Fruit fly (Drosophila melanogaster) whole organism, embryonic: ENCODE measurements around the gene Atat.
A peak's percentile ranks its signal among the peaks of the same experiment; 100 is the strongest.

Experiments
- Abd-B ChIP-seq: fragments of 200-800 bp; sonication (Bioruptor generic); optimal IDR thresholded peaks from 2 replicates; lab custom pipeline; 2018; ENCODE audit warnings: missing biosample characterization, mild to moderate bottlenecking, missing genetic modification characterization, moderate library complexity
- Atf-2 ChIP-seq: fragments of 200-800 bp; sonication (Bioruptor generic); optimal IDR thresholded peaks from 2 replicates; lab custom pipeline; 2016; ENCODE audit warnings: missing biosample characterization, missing genetic modification characterization
- Bgb ChIP-seq: fragments of 200-800 bp; sonication (Bioruptor generic); IDR thresholded peaks from 2 replicates; pipeline ENCODE4 v1.3.6; 2022; ENCODE audit warnings: missing biosample characterization, missing genetic modification characterization; ENCODE audit not compliant: partially characterized antibody
- CG10209 ChIP-seq: fragments of 200-800 bp; sonication (Bioruptor generic); optimal IDR thresholded peaks from 3 replicates; lab custom pipeline; 2017; ENCODE audit warnings: missing biosample characterization, mild to moderate bottlenecking, missing genetic modification characterization, missing genetic modification reagents
- CG10267 ChIP-seq: fragments of 200-800 bp; sonication (Bioruptor generic); optimal IDR thresholded peaks from 2 replicates; lab custom pipeline; 2018; ENCODE audit warnings: missing biosample characterization, mild to moderate bottlenecking, missing genetic modification characterization, moderate library complexity
- CG10959 ChIP-seq: fragments of 200-800 bp; sonication (Bioruptor generic); IDR thresholded peaks from 2 replicates; pipeline ENCODE4 v1.3.6; 2022; ENCODE audit warnings: missing biosample characterization, missing genetic modification characterization
- CG11247 ChIP-seq: fragments of 200-800 bp; sonication (Bioruptor generic); IDR thresholded peaks from 2 replicates; pipeline ENCODE4 v1.3.6; 2022; ENCODE audit warnings: missing biosample characterization, missing genetic modification characterization
- CG12155 ChIP-seq: fragments of 200-800 bp; sonication (Bioruptor generic); optimal IDR thresholded peaks from 3 replicates; lab custom pipeline; 2016; ENCODE audit warnings: missing biosample characterization, missing genetic modification characterization
- CG13894 ChIP-seq: fragments of 200-800 bp; sonication (Bioruptor generic); optimal IDR thresholded peaks from 3 replicates; lab custom pipeline; 2018; ENCODE audit warnings: missing biosample characterization, mild to moderate bottlenecking, missing genetic modification characterization, moderate library complexity
- CG1602 ChIP-seq: fragments of 200-800 bp; sonication (Bioruptor generic); optimal IDR thresholded peaks from 3 replicates; lab custom pipeline; 2016; ENCODE audit warnings: missing biosample characterization, missing genetic modification characterization
- CG1603 ChIP-seq: fragments of 200-800 bp; sonication (Bioruptor generic); optimal IDR thresholded peaks from 2 replicates; lab custom pipeline; 2019; ENCODE audit warnings: missing biosample characterization, mild to moderate bottlenecking, missing genetic modification characterization, moderate library complexity
- CG1792 ChIP-seq: fragments of 200-800 bp; sonication (Bioruptor generic); optimal IDR thresholded peaks from 2 replicates; lab custom pipeline; 2016; ENCODE audit warnings: missing biosample characterization, missing genetic modification characterization
- CG1832 ChIP-seq: fragments of 200-800 bp; sonication (Bioruptor generic); optimal IDR thresholded peaks from 2 replicates; lab custom pipeline; 2017; ENCODE audit warnings: missing biosample characterization, mild to moderate bottlenecking, missing genetic modification characterization, inconsistent platforms
- CG2120 ChIP-seq: fragments of 200-800 bp; sonication (Bioruptor generic); optimal IDR thresholded peaks from 3 replicates; lab custom pipeline; 2016; ENCODE audit warnings: missing biosample characterization, missing genetic modification characterization
- CG42726 ChIP-seq: fragments of 200-800 bp; sonication (Bioruptor generic); IDR thresholded peaks from 2 replicates; pipeline ENCODE4 v1.3.6; 2022; ENCODE audit warnings: missing biosample characterization, missing genetic modification characterization; ENCODE audit not compliant: partially characterized antibody
- CG4282 ChIP-seq: fragments of 200-800 bp; sonication (Bioruptor generic); optimal IDR thresholded peaks from 2 replicates; lab custom pipeline; 2016; ENCODE audit warnings: missing biosample characterization, missing genetic modification characterization
- CG9817 ChIP-seq: fragments of 200-800 bp; sonication (Bioruptor generic); optimal IDR thresholded peaks from 2 replicates; lab custom pipeline; 2018; ENCODE audit warnings: missing biosample characterization, mild to moderate bottlenecking, missing genetic modification characterization, moderate library complexity
- D19B ChIP-seq: fragments of 200-800 bp; sonication (Bioruptor generic); optimal IDR thresholded peaks from 2 replicates; lab custom pipeline; 2017; ENCODE audit warnings: missing biosample characterization, mild to moderate bottlenecking, missing genetic modification characterization
- Dad ChIP-seq: fragments of 200-800 bp; sonication (Bioruptor generic); optimal IDR thresholded peaks from 3 replicates; lab custom pipeline; 2016; ENCODE audit warnings: missing biosample characterization, missing genetic modification characterization
- Deaf1 ChIP-seq: fragments of 200-800 bp; optimal IDR thresholded peaks from 3 replicates; lab custom pipeline; 2019; ENCODE audit warnings: missing biosample characterization, mild to moderate bottlenecking, missing genetic modification characterization, moderate library complexity
- Dek ChIP-seq: fragments of 200-800 bp; sonication (Bioruptor generic); optimal IDR thresholded peaks from 3 replicates; lab custom pipeline; 2019; ENCODE audit warnings: missing biosample characterization, mild to moderate bottlenecking, missing genetic modification characterization, moderate library complexity
- Dfd ChIP-seq, 2 experiments: fragments of >200 bp; optimal IDR thresholded peaks; 2 replicates each; lab custom pipeline; 2017; ENCODE audit warnings: missing biosample characterization in 2 of 2, missing genetic modification characterization in 2 of 2
- H2.0 ChIP-seq: fragments of 200-800 bp; sonication (Bioruptor generic); IDR thresholded peaks from 2 replicates; pipeline ENCODE4 v1.3.6; 2022; ENCODE audit warnings: missing biosample characterization, missing genetic modification characterization
- HHEX ChIP-seq: fragments of 200-800 bp; sonication (Bioruptor generic); optimal IDR thresholded peaks from 3 replicates; lab custom pipeline; 2017; ENCODE audit warnings: missing biosample characterization, mild to moderate bottlenecking, missing genetic modification characterization, missing genetic modification reagents
- HLH4C ChIP-seq: fragments of 200-800 bp; sonication (Bioruptor generic); IDR thresholded peaks from 3 replicates; pipeline ENCODE4 v1.3.6; 2022; ENCODE audit warnings: missing biosample characterization, missing genetic modification characterization; ENCODE audit not compliant: partially characterized antibody
- HLH54F ChIP-seq: fragments of 200-800 bp; sonication (Bioruptor generic); optimal IDR thresholded peaks from 3 replicates; lab custom pipeline; 2016; ENCODE audit warnings: missing biosample characterization, missing genetic modification characterization
- HLHmδ ChIP-seq: fragments of 200-800 bp; sonication (Bioruptor generic); optimal IDR thresholded peaks from 2 replicates; lab custom pipeline; 2018; ENCODE audit warnings: missing biosample characterization, mild to moderate bottlenecking, missing genetic modification characterization, moderate library complexity
- Kr ChIP-seq: fragments of 200-800 bp; sonication (Bioruptor generic); optimal IDR thresholded peaks from 2 replicates; lab custom pipeline; 2017; ENCODE audit warnings: missing biosample characterization, mild to moderate bottlenecking, missing genetic modification characterization
- Med ChIP-seq: fragments of 200-800 bp; sonication (Bioruptor generic); peaks from one replicate; lab custom pipeline; 2016; ENCODE audit warnings: missing biosample characterization, missing genetic modification characterization, mild to moderate bottlenecking, inconsistent platforms, moderate library complexity
- Neu2 ChIP-seq: fragments of 200-800 bp; sonication (Bioruptor generic); optimal IDR thresholded peaks from 3 replicates; lab custom pipeline; 2016; ENCODE audit warnings: missing biosample characterization, missing genetic modification characterization, borderline replicate concordance
- Nf-YC ChIP-seq: fragments of 200-800 bp; optimal IDR thresholded peaks from 3 replicates; lab custom pipeline; 2019; ENCODE audit warnings: missing biosample characterization, mild to moderate bottlenecking, missing genetic modification characterization, moderate library complexity
- Opbp ChIP-seq: fragments of 200-800 bp; sonication (Bioruptor generic); IDR thresholded peaks from 3 replicates; pipeline ENCODE4 v1.3.6; 2022; ENCODE audit warnings: missing biosample characterization, missing genetic modification characterization; ENCODE audit not compliant: partially characterized antibody
- amos ChIP-seq: fragments of 200-800 bp; sonication (Bioruptor generic); IDR thresholded peaks from 2 replicates; pipeline ENCODE4 v1.3.6; 2022; ENCODE audit warnings: missing biosample characterization, missing genetic modification characterization; ENCODE audit not compliant: partially characterized antibody
- az2 ChIP-seq: fragments of 200-800 bp; sonication (Bioruptor generic); optimal IDR thresholded peaks from 3 replicates; lab custom pipeline; 2016; ENCODE audit warnings: missing biosample characterization, missing genetic modification characterization
- bab2 ChIP-seq: fragments of 200-800 bp; sonication (Bioruptor generic); optimal IDR thresholded peaks from 2 replicates; lab custom pipeline; 2016; ENCODE audit warnings: missing biosample characterization, missing genetic modification characterization
- chn ChIP-seq: fragments of 200-800 bp; sonication (Bioruptor generic); optimal IDR thresholded peaks from 2 replicates; lab custom pipeline; 2016; ENCODE audit warnings: missing biosample characterization, missing genetic modification characterization
- corto ChIP-seq: fragments of 200-800 bp; sonication (Bioruptor generic); optimal IDR thresholded peaks from 2 replicates; lab custom pipeline; 2016; ENCODE audit warnings: missing biosample characterization, mild to moderate bottlenecking, missing genetic modification characterization, moderate library complexity
- emc ChIP-seq: fragments of 200-800 bp; sonication (Bioruptor generic); optimal IDR thresholded peaks from 2 replicates; lab custom pipeline; 2016; ENCODE audit warnings: missing biosample characterization, missing genetic modification characterization
- esg ChIP-seq: fragments of 200-800 bp; sonication (Bioruptor generic); conservative IDR thresholded peaks from 2 replicates; pipeline ENCODE4 v1.3.6; 2022; ENCODE audit warnings: missing biosample characterization, missing genetic modification characterization
- ewg ChIP-seq: fragments of 200-800 bp; sonication (Bioruptor generic); optimal IDR thresholded peaks from 3 replicates; lab custom pipeline; 2017; ENCODE audit warnings: mild to moderate bottlenecking, missing biosample characterization, missing genetic modification reagents, missing genetic modification characterization
- gce ChIP-seq: fragments of 200-800 bp; sonication (Bioruptor generic); IDR thresholded peaks from 3 replicates; pipeline ENCODE4 v1.3.6; 2022; ENCODE audit warnings: missing biosample characterization, missing genetic modification characterization
- hbn ChIP-seq: fragments of 200-800 bp; sonication (Bioruptor generic); IDR thresholded peaks from 2 replicates; pipeline ENCODE4 v1.3.6; 2022; ENCODE audit warnings: missing biosample characterization, missing genetic modification characterization; ENCODE audit not compliant: partially characterized antibody
- luna ChIP-seq: fragments of 200-800 bp; sonication (Bioruptor generic); optimal IDR thresholded peaks from 2 replicates; lab custom pipeline; 2016; ENCODE audit warnings: missing biosample characterization, missing genetic modification characterization
- maf-S ChIP-seq: fragments of 200-800 bp; sonication (Bioruptor generic); optimal IDR thresholded peaks from 2 replicates; lab custom pipeline; 2016; ENCODE audit warnings: missing biosample characterization, missing genetic modification characterization
- mirr ChIP-seq: fragments of 200-800 bp; sonication (Bioruptor generic); optimal IDR thresholded peaks from 3 replicates; lab custom pipeline; 2018; ENCODE audit warnings: missing biosample characterization, mild to moderate bottlenecking, missing genetic modification characterization
- onecut ChIP-seq: fragments of 200-800 bp; sonication (Bioruptor generic); IDR thresholded peaks from 2 replicates; pipeline ENCODE4 v1.3.6; 2022; ENCODE audit warnings: missing biosample characterization, missing genetic modification characterization
- otp ChIP-seq: fragments of 200-800 bp; sonication (Bioruptor generic); IDR thresholded peaks from 3 replicates; pipeline ENCODE4, ENCODE4 v1.3.6; 2022; ENCODE audit warnings: missing biosample characterization, missing genetic modification characterization
- sd ChIP-seq: fragments of 200-800 bp; sonication (Bioruptor generic); optimal IDR thresholded peaks from 3 replicates; lab custom pipeline; 2018; ENCODE audit warnings: missing biosample characterization, mild to moderate bottlenecking, missing genetic modification characterization, moderate library complexity
- sens ChIP-seq: fragments of 200-800 bp; sonication (Bioruptor generic); peaks from one replicate; lab custom pipeline; 2016; ENCODE audit warnings: missing biosample characterization, missing genetic modification characterization
- tgo ChIP-seq: fragments of 200-800 bp; sonication (Bioruptor generic); IDR thresholded peaks from 3 replicates; pipeline ENCODE4 v1.3.6; 2022; ENCODE audit warnings: missing biosample characterization, missing genetic modification characterization

Atat gene

DNA sequence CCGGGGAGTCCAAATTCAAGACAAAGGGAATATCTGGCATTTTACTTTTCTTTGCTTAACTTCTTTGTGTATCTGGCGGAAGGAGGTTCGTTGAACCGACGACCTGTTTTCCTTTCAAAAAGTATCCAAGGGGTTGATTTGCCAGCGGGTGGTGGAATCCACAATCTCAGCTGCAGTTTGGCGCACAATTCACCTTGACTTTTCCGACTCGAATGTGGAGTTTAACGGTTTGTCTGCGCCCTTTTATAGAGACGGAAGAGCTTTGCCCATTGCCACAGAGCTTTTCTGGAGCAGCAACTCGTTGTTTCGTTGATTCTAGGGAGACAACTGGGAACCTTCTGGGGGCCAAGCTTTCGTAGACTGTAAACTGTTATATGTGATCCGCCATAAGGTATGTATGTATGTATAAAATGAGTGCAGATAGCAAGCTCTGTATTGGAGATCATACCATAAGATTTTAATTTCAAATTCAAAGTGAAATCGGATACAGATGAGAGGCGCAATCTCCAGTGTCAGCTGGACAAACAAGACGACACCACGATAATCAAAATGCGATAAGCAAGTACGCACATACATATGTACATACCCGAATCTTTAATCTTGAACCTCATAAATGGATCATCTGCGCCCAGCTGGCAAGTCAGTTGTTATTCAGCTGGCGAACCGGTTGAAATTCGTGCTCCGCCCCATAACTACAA is 54.1 kb downstream of the Atat start, which contains the start of the genes Hsp67Bc, CG4456 and Hsp22 (continued):
- TF ChIP-seq tgo (GFP tag; lab: Robert Waterston, UW) (no peak), emc (GFP tag; lab: Kevin White, UChicago) (no peak), gce (GFP tag; lab: Robert Waterston, UW) (0 out of 3 replicates have a peak, but pooled peaks have one; percentile 50), Bgb (GFP tag; lab: Robert Waterston, UW) (peak; percentile 27; the same call in 1 of the 2 replicates), CG1832 (GFP tag; lab: Kevin White, UChicago) (no peak), Nf-YC (peak; percentile 31), ewg (GFP tag; lab: Kevin White, UChicago) (no peak), az2 (GFP tag; lab: Kevin White, UChicago) (no peak), CG10267 (tag; lab: Kevin White, UChicago) (no peak), CG9817 (tag; lab: Kevin White, UChicago) (no peak), hbn (GFP tag; lab: Robert Waterston, UW) (no peak), Atf-2 (GFP tag; lab: Kevin White, UChicago) (no peak), esg (GFP tag; lab: Robert Waterston, UW) (no peak), otp (GFP tag; lab: Robert Waterston, UW) (no peak), CG13894 (tag; lab: Kevin White, UChicago) (peak; percentile 39), Kr (GFP tag; lab: Kevin White, UChicago) (no peak), Dek (no peak), CG4282 (no peak), HLH54F (GFP tag; lab: Kevin White, UChicago) (no peak), CG10959 (no peak), bab2 (no peak), H2.0 (no peak), CG11247 (GFP tag; lab: Robert Waterston, UW) (no peak), chn (GFP tag; lab: Kevin White, UChicago) (no peak), Dfd (GFP tag; optimal IDR thresholded peaks at IDR 0.05; lab: Kevin White, UChicago) (no peak), CG1602 (GFP tag; lab: Kevin White, UChicago) (no peak), corto (GFP tag; lab: Kevin White, UChicago) (no peak), HLH4C (GFP tag; lab: Robert Waterston, UW) (no peak; the same call in 2 of the 3 replicates), CG10209 (GFP tag; lab: Kevin White, UChicago) (no peak), Abd-B (GFP tag; lab: Kevin White, UChicago) (no peak), D19B (no peak), CG1603 (tag; lab: Kevin White, UChicago) (peak; percentile 0), Dad (GFP tag; lab: Kevin White, UChicago) (no peak), CG42726 (GFP tag; lab: Robert Waterston, UW) (no peak), CG2120 (GFP tag; lab: Kevin White, UChicago) (no peak), HLHmδ (GFP tag; lab: Kevin White, UChicago) (no peak), onecut (GFP tag; lab: Robert Waterston, UW) (no peak), HHEX (no peak), luna (GFP tag; lab: Kevin White, UChicago) (no peak), CG12155 (GFP tag; lab: Kevin White, UChicago) (peak; percentile 32), Neu2 (GFP tag; lab: Kevin White, UChicago) (no peak), sd (no peak), Med (peak; percentile 74), sens (GFP tag; lab: Kevin White, UChicago) (no peak), Opbp (peak; percentile 20; the same call in 1 of the 3 replicates), Deaf1 (peak; percentile 20), mirr (GFP tag; lab: Kevin White, UChicago) (no peak), amos (GFP tag; lab: Robert Waterston, UW) (no peak; the same call in 1 of the 2 replicates), CG1792 (GFP tag; lab: Kevin White, UChicago) (peak; percentile 1), maf-S (GFP tag; lab: Kevin White, UChicago) (no peak)
